Worm (Caenorhabditis elegans) whole organism, mixed stage, embryonic: ENCODE measurements around the gene let-716.

Experiments used
- M03D4.4 ChIP-seq: sonication (generic microtip); optimal IDR thresholded peaks from 2 replicates; lab custom pipeline; 2017; ENCODE audit warnings: mild to moderate bottlenecking, missing genetic modification characterization, missing compliant biosample characterization
- bed-3 ChIP-seq: fragments of 200-800 bp; sonication (Bioruptor generic); optimal IDR thresholded peaks from 3 replicates; lab custom pipeline; 2018; ENCODE audit warnings: mild to moderate bottlenecking, missing genetic modification characterization, moderate library complexity, missing compliant biosample characterization
- blmp-1 ChIP-seq: fragments of 150-350 bp; optimal IDR thresholded peaks from 2 replicates; lab custom pipeline; 2014; ENCODE audit warnings: missing biosample characterization, missing genetic modification characterization
- ceh-39 ChIP-seq: fragments of 150-350 bp; optimal IDR thresholded peaks from 2 replicates; lab custom pipeline; 2014; ENCODE audit warnings: missing biosample characterization, missing genetic modification characterization
- ceh-43 ChIP-seq: fragments of 200-800 bp; sonication (Bioruptor generic); optimal IDR thresholded peaks from 2 replicates; lab custom pipeline; 2018; ENCODE audit warnings: mild to moderate bottlenecking, missing genetic modification characterization, moderate library complexity, missing compliant biosample characterization
- ceh-83 ChIP-seq: fragments of 200-800 bp; sonication (Bioruptor generic); optimal IDR thresholded peaks from 2 replicates; lab custom pipeline; 2018; ENCODE audit warnings: mild to moderate bottlenecking, missing genetic modification characterization, missing compliant biosample characterization
- cnd-1 ChIP-seq: fragments of 200-800 bp; sonication (Bioruptor generic); optimal IDR thresholded peaks from 2 replicates; lab custom pipeline; 2018; ENCODE audit warnings: mild to moderate bottlenecking, missing genetic modification characterization, missing compliant biosample characterization
- elt-1 ChIP-seq: sonication (generic microtip); optimal IDR thresholded peaks from 2 replicates; lab custom pipeline; 2017; ENCODE audit warnings: missing genetic modification characterization, mild to moderate bottlenecking, missing compliant biosample characterization, antibody characterized with exemption, moderate library complexity, borderline replicate concordance; ENCODE audit not compliant: insufficient read depth
- elt-3 ChIP-seq: fragments of 150-350 bp; optimal IDR thresholded peaks from 2 replicates; lab custom pipeline; 2014; ENCODE audit warnings: missing biosample characterization, missing genetic modification characterization
- flh-1 ChIP-seq: fragments of 200-800 bp; sonication (Bioruptor generic); optimal IDR thresholded peaks from 2 replicates; lab custom pipeline; 2018; ENCODE audit warnings: mild to moderate bottlenecking, missing genetic modification characterization, moderate library complexity, missing compliant biosample characterization
- ham-2 ChIP-seq: fragments of 200-800 bp; sonication (Bioruptor generic); optimal IDR thresholded peaks from 2 replicates; lab custom pipeline; 2018; ENCODE audit warnings: mild to moderate bottlenecking, missing genetic modification characterization, missing compliant biosample characterization
- hlh-1 ChIP-seq: fragments of 150-350 bp; optimal IDR thresholded peaks from 2 replicates; lab custom pipeline; 2014; ENCODE audit warnings: missing biosample characterization, missing genetic modification reagents, missing genetic modification characterization
- lin-13 ChIP-seq: fragments of 150-350 bp; optimal IDR thresholded peaks from 2 replicates; lab custom pipeline; 2014; ENCODE audit warnings: missing biosample characterization, missing genetic modification characterization
- lin-32 ChIP-seq: fragments of 200-800 bp; sonication (Bioruptor generic); optimal IDR thresholded peaks from 2 replicates; lab custom pipeline; 2018; ENCODE audit warnings: mild to moderate bottlenecking, missing genetic modification characterization, missing compliant biosample characterization
- lsy-2 ChIP-seq: fragments of 150-350 bp; optimal IDR thresholded peaks from 2 replicates; lab custom pipeline; 2014; ENCODE audit warnings: missing biosample characterization, missing genetic modification characterization
- mab-5 ChIP-seq: fragments of 150-350 bp; optimal IDR thresholded peaks from 2 replicates; lab custom pipeline; 2014; ENCODE audit warnings: missing biosample characterization, missing genetic modification characterization
- mep-1 ChIP-seq: fragments of 150-350 bp; optimal IDR thresholded peaks from 2 replicates; lab custom pipeline; 2017; ENCODE audit warnings: missing biosample characterization, missing genetic modification reagents, missing genetic modification characterization, inconsistent platforms
- mls-2 ChIP-seq: sonication (generic microtip); optimal IDR thresholded peaks from 2 replicates; lab custom pipeline; 2016; ENCODE audit warnings: mild to moderate bottlenecking, missing genetic modification characterization, moderate library complexity, missing compliant biosample characterization
- nhr-2 ChIP-seq: fragments of 150-350 bp; optimal IDR thresholded peaks from 2 replicates; lab custom pipeline; 2014; ENCODE audit warnings: missing biosample characterization, missing genetic modification characterization
- nhr-237 ChIP-seq: fragments of 150-350 bp; optimal IDR thresholded peaks from 2 replicates; lab custom pipeline; 2014; ENCODE audit warnings: missing biosample characterization, missing genetic modification characterization
- nhr-28 ChIP-seq: fragments of 150-350 bp; optimal IDR thresholded peaks from 2 replicates; lab custom pipeline; 2014; ENCODE audit warnings: missing biosample characterization, missing genetic modification characterization
- nhr-76 ChIP-seq: sonication (generic microtip); optimal IDR thresholded peaks from 2 replicates; lab custom pipeline; 2017; ENCODE audit warnings: missing biosample characterization, missing genetic modification characterization
- pha-4 ChIP-seq: fragments of 150-350 bp; optimal IDR thresholded peaks from 2 replicates; lab custom pipeline; 2018; ENCODE audit warnings: missing biosample characterization, missing genetic modification reagents, missing genetic modification characterization
- sem-2 ChIP-seq: fragments of 200-800 bp; sonication (Bioruptor generic); optimal IDR thresholded peaks from 2 replicates; lab custom pipeline; 2018; ENCODE audit warnings: mild to moderate bottlenecking, missing genetic modification characterization, missing compliant biosample characterization
- snpc-4 ChIP-seq: fragments of 150-350 bp; optimal IDR thresholded peaks from 2 replicates; lab custom pipeline; 2014; ENCODE audit warnings: missing biosample characterization, missing genetic modification characterization
- sptf-1 ChIP-seq: sonication (generic microtip); optimal IDR thresholded peaks from 2 replicates; lab custom pipeline; 2017; ENCODE audit warnings: mild to moderate bottlenecking, missing genetic modification characterization, moderate library complexity, missing compliant biosample characterization
- tbx-8 ChIP-seq: fragments of 200-800 bp; sonication (Bioruptor generic); optimal IDR thresholded peaks from 2 replicates; lab custom pipeline; 2018; ENCODE audit warnings: mild to moderate bottlenecking, missing genetic modification characterization, moderate library complexity, missing compliant biosample characterization
- unc-120 ChIP-seq: sonication (generic microtip); optimal IDR thresholded peaks from 2 replicates; lab custom pipeline; 2017; ENCODE audit warnings: missing genetic modification characterization, missing compliant biosample characterization; ENCODE audit not compliant: poor library complexity, severe bottlenecking
- unc-39 ChIP-seq: fragments of 150-350 bp; optimal IDR thresholded peaks from 2 replicates; lab custom pipeline; 2014; ENCODE audit warnings: missing biosample characterization, missing genetic modification characterization
- zip-8 ChIP-seq: fragments of 150-350 bp; optimal IDR thresholded peaks from 2 replicates; lab custom pipeline; 2014; ENCODE audit warnings: missing biosample characterization, missing genetic modification characterization
- ztf-11 ChIP-seq: fragments of 150-350 bp; optimal IDR thresholded peaks from 2 replicates; lab custom pipeline; 2014; ENCODE audit warnings: missing biosample characterization, missing genetic modification characterization

let-716 gene

DNA sequence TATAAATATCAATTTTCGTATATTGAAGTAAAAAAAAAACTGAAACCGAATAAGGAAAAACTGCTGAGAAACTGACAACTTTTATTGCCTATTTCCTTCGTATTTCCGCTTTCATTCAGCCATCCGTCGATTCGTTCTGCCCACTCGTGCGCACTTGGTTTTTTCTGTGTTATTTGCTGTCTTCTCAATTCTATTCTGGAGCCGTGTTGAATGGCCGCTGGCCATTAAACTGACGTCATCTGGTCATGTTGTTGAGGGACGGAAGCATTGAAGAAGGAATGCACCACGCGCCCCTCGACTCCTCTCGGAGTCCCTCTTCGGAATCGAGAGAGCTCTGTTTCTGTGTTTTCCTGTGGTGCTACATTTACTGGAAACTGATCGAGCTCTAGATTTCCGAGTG lies 34.8 kb upstream of the let-716 start:
- TF ChIP-seq lin-32 (GFP tag; lab: Kevin White, UChicago): no peak
- TF ChIP-seq ztf-11 (tag; lab: Kevin White, UChicago): no peak
- no peak for TF ChIP-seq nhr-237
- TF ChIP-seq lsy-2 (tag; lab: Kevin White, UChicago): no peak
- no peak for TF ChIP-seq mep-1 (tag; lab: Kevin White, UChicago)
- no peak for TF ChIP-seq mls-2 (tag; lab: Kevin White, UChicago)
- TF ChIP-seq snpc-4 (tag; lab: Kevin White, UChicago): no peak
- TF ChIP-seq nhr-28 (tag; lab: Kevin White, UChicago): no peak
- no peak for TF ChIP-seq elt-3
- TF ChIP-seq ceh-83: no peak
- TF ChIP-seq ceh-43 (GFP tag; lab: Kevin White, UChicago): no peak
- no peak for TF ChIP-seq flh-1
- no peak for TF ChIP-seq nhr-2 (tag; lab: Kevin White, UChicago)
- no peak for TF ChIP-seq unc-120 (tag; lab: Kevin White, UChicago)
- TF ChIP-seq M03D4.4 (tag; lab: Kevin White, UChicago): no peak
- TF ChIP-seq blmp-1 (tag; lab: Kevin White, UChicago): no peak
- no peak for TF ChIP-seq sem-2 (GFP tag; lab: Kevin White, UChicago)

DNA sequence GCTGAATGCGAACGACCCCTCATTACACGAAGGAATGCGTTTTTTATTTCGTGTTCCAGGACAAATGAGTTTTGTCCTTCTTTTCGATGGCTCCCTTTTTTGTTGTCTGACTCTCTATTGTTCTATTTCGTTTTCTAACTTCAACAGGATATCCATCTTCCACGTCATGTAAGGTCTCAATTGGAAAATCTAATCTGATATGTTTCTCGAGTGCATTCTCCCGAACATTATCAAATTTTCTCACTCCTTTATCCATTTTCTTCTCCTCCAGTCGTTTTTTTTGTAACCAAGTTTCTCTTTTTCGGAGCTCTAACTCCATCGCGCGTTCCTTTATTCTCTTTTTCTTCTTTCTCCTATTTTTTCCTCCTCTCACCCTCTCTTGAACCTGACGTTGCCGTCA lies 32.9 kb upstream of the let-716 start:
- TF ChIP-seq lin-32 (GFP tag; lab: Kevin White, UChicago) (no peak), cnd-1 (tag; lab: Kevin White, UChicago) (no peak), zip-8 (tag; lab: Kevin White, UChicago) (no peak), ceh-39 (tag; lab: Kevin White, UChicago) (no peak), lsy-2 (tag; lab: Kevin White, UChicago) (no peak), ztf-11 (tag; lab: Kevin White, UChicago) (no peak), ceh-43 (GFP tag; lab: Kevin White, UChicago) (no peak), mls-2 (tag; lab: Kevin White, UChicago) (no peak), bed-3 (GFP tag; lab: Kevin White, UChicago) (no peak), nhr-2 (tag; lab: Kevin White, UChicago) (no peak), sem-2 (GFP tag; lab: Kevin White, UChicago) (no peak), unc-39 (tag; lab: Kevin White, UChicago) (no peak), hlh-1 (tag; lab: Kevin White, UChicago) (no peak), tbx-8 (GFP tag; lab: Kevin White, UChicago) (no peak), elt-3 (no peak), pha-4 (tag; lab: Kevin White, UChicago) (no peak)

DNA sequence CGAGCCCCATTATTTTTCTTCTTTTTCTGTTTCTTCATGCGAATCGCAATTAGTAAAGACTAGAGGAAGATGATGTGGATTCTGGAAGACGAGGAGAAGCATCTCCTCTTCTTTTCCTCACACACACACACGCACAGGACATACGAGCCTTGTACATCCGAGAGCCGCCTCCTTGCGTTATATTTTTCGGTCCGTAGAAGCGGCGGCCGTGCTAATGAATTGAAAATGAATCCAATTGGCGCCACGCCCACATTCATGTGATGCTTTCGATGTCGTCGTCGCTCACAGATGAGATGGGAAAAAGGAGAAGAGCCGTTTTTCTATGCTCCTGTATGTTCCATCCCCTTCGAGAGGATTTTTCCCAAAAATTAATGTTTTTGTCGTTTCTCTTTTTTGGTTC lies 31.9 kb upstream of the let-716 start:
- TF ChIP-seq cnd-1 (tag; lab: Kevin White, UChicago): no peak
- TF ChIP-seq sptf-1 (tag; lab: Kevin White, UChicago): no peak
- TF ChIP-seq snpc-4 (tag; lab: Kevin White, UChicago): no peak
- TF ChIP-seq ztf-11 (tag; lab: Kevin White, UChicago): no peak
- TF ChIP-seq ham-2 (GFP tag; lab: Kevin White, UChicago): no peak

DNA sequence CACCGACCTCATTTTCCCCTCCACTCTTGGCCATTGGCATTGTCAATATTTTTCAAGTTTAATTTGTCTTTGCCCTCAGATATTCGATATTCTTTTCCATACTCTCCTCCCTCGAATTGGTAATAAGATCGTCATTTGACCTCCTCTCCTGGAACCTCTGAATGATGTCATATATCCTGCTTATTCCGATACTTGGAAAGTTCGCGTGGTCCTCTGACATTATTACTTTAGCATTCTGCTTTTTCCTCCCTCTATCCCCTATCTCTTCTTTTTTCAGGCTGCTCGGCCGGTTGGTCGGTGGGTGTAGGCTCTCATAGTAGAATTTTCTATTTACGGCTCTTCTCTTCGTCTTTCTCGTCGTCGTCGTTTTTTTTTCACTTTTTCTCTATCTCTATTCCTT lies 30.9 kb upstream of the let-716 start:
- TF ChIP-seq cnd-1 (tag; lab: Kevin White, UChicago) (no peak), sptf-1 (tag; lab: Kevin White, UChicago) (no peak), mls-2 (tag; lab: Kevin White, UChicago) (no peak), flh-1 (no peak), unc-39 (tag; lab: Kevin White, UChicago) (no peak), ceh-39 (tag; lab: Kevin White, UChicago) (no peak)

DNA sequence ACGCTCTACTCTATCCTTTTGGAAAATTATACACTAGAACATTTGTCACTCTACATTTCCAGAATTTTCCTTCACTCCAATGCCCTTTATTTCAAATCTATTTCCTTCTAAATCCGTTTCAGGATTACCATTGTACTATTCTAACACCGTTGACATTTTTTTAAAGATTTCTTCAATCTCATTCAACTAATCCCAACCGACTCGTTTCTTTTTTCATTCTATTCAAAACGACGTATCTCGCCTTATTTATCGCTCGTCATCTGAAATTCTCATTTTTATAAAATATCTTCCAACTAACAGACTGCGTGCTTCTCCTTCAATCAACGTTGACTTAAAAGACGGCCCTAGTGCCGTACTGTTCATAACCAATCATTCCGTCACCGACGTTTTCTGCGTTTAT lies 30.3 kb upstream of the let-716 start, which contains the start of gene akap-1:
TSS of gene akap-1 (plus strand) at position 301 of the 400 bp plus-strand sequence.
- TF ChIP-seq cnd-1 (tag; lab: Kevin White, UChicago): no peak
- TF ChIP-seq hlh-1 (tag; lab: Kevin White, UChicago): no peak
- no peak for TF ChIP-seq ceh-43 (GFP tag; lab: Kevin White, UChicago)
- TF ChIP-seq lin-32 (GFP tag; lab: Kevin White, UChicago): no peak
- TF ChIP-seq elt-1 (tag; lab: Kevin White, UChicago): no peak
- no peak for TF ChIP-seq tbx-8 (GFP tag; lab: Kevin White, UChicago)
- TF ChIP-seq sem-2 (GFP tag; lab: Kevin White, UChicago): no peak
- no peak for TF ChIP-seq lin-13
- no peak for TF ChIP-seq M03D4.4 (tag; lab: Kevin White, UChicago)
- TF ChIP-seq nhr-76 (tag; lab: Kevin White, UChicago): no peak
- TF ChIP-seq elt-3: no peak
- no peak for TF ChIP-seq ceh-39 (tag; lab: Kevin White, UChicago)
- no peak for TF ChIP-seq ceh-83
- no peak for TF ChIP-seq mab-5 (tag; lab: Kevin White, UChicago)
- no peak for TF ChIP-seq blmp-1 (tag; lab: Kevin White, UChicago)
- TF ChIP-seq ztf-11 (tag; lab: Kevin White, UChicago): no peak
- TF ChIP-seq mep-1 (tag; lab: Kevin White, UChicago): no peak
